Fruit fly (Drosophila melanogaster) whole organism, embryonic: ENCODE measurements around the gene CG11858.
A peak's percentile ranks its signal among the peaks of the same experiment; 100 is the strongest.

Source experiments
- Antp ChIP-seq: fragments of 200-800 bp; sonication (Bioruptor generic); optimal IDR thresholded peaks from 3 replicates; lab custom pipeline; 2016; ENCODE audit warnings: missing biosample characterization, missing genetic modification characterization
- CG10979 ChIP-seq: fragments of 200-800 bp; sonication (Bioruptor generic); optimal IDR thresholded peaks from 2 replicates; lab custom pipeline; 2018; ENCODE audit warnings: missing biosample characterization, mild to moderate bottlenecking, missing genetic modification characterization, moderate library complexity
- CG13287 ChIP-seq: fragments of 200-800 bp; sonication (Bioruptor generic); IDR thresholded peaks from 2 replicates; pipeline ENCODE4 v1.3.6; 2022; ENCODE audit warnings: missing biosample characterization, missing genetic modification characterization; ENCODE audit not compliant: partially characterized antibody
- CG16779 ChIP-seq: fragments of 200-800 bp; sonication (Bioruptor generic); IDR thresholded peaks from 2 replicates; pipeline ENCODE4 v1.3.6; 2022; ENCODE audit warnings: missing biosample characterization, missing genetic modification characterization
- CG17359 ChIP-seq: fragments of 200-800 bp; sonication (Bioruptor generic); optimal IDR thresholded peaks from 3 replicates; lab custom pipeline; 2018; ENCODE audit warnings: missing biosample characterization, mild to moderate bottlenecking, missing genetic modification characterization, moderate library complexity
- CG17361 ChIP-seq: fragments of 200-800 bp; sonication (Bioruptor generic); IDR thresholded peaks from 3 replicates; pipeline ENCODE4 v1.3.6; 2022; ENCODE audit warnings: missing biosample characterization, missing genetic modification characterization
- CG18619 ChIP-seq: fragments of 200-800 bp; sonication (Bioruptor generic); optimal IDR thresholded peaks from 3 replicates; lab custom pipeline; 2017; ENCODE audit warnings: missing biosample characterization, mild to moderate bottlenecking, missing genetic modification characterization
- CG31388 ChIP-seq: fragments of 200-800 bp; sonication (Bioruptor generic); optimal IDR thresholded peaks from 2 replicates; lab custom pipeline; 2016; ENCODE audit warnings: missing biosample characterization, missing genetic modification characterization
- CG4328 ChIP-seq: fragments of 200-800 bp; sonication (Bioruptor generic); optimal IDR thresholded peaks from 3 replicates; lab custom pipeline; 2017; ENCODE audit warnings: missing biosample characterization, missing genetic modification reagents, missing genetic modification characterization
- CG4730 ChIP-seq: fragments of 200-800 bp; sonication (Bioruptor generic); IDR thresholded peaks from 2 replicates; pipeline ENCODE4 v1.3.6; 2022; ENCODE audit warnings: missing biosample characterization, missing genetic modification characterization
- CG4820 ChIP-seq: fragments of 200-800 bp; sonication (Bioruptor generic); optimal IDR thresholded peaks from 3 replicates; lab custom pipeline; 2016; ENCODE audit warnings: missing biosample characterization, missing genetic modification characterization
- CG7839 ChIP-seq: fragments of 200-800 bp; sonication (Bioruptor generic); optimal IDR thresholded peaks from 3 replicates; lab custom pipeline; 2018; ENCODE audit warnings: missing biosample characterization, mild to moderate bottlenecking, missing genetic modification characterization, moderate library complexity
- CG8089 ChIP-seq: fragments of 200-800 bp; sonication (Bioruptor generic); optimal IDR thresholded peaks from 3 replicates; lab custom pipeline; 2016; ENCODE audit warnings: missing biosample characterization, missing genetic modification characterization
- CG8924 ChIP-seq: fragments of 200-800 bp; optimal IDR thresholded peaks from 3 replicates; lab custom pipeline; 2019; ENCODE audit warnings: missing biosample characterization, mild to moderate bottlenecking, missing genetic modification characterization, moderate library complexity
- CG8944 ChIP-seq: fragments of 200-800 bp; sonication (Bioruptor generic); optimal IDR thresholded peaks from 3 replicates; lab custom pipeline; 2016; ENCODE audit warnings: missing biosample characterization, missing genetic modification characterization
- CG9932 ChIP-seq: fragments of 200-800 bp; sonication (Bioruptor generic); IDR thresholded peaks from 2 replicates; pipeline ENCODE4 v1.3.6; 2022; ENCODE audit warnings: missing biosample characterization, missing genetic modification characterization
- Dek ChIP-seq: fragments of 200-800 bp; sonication (Bioruptor generic); optimal IDR thresholded peaks from 3 replicates; lab custom pipeline; 2019; ENCODE audit warnings: missing biosample characterization, mild to moderate bottlenecking, missing genetic modification characterization, moderate library complexity
- HHEX ChIP-seq: fragments of 200-800 bp; sonication (Bioruptor generic); optimal IDR thresholded peaks from 3 replicates; lab custom pipeline; 2017; ENCODE audit warnings: missing biosample characterization, mild to moderate bottlenecking, missing genetic modification characterization, missing genetic modification reagents
- HmgZ ChIP-seq: fragments of 200-800 bp; sonication (Bioruptor generic); optimal IDR thresholded peaks from 2 replicates; lab custom pipeline; 2018; ENCODE audit warnings: missing biosample characterization, mild to moderate bottlenecking, missing genetic modification characterization
- Jarid2 ChIP-seq: fragments of 200-800 bp; sonication (Bioruptor generic); optimal IDR thresholded peaks from 3 replicates; lab custom pipeline; 2017; ENCODE audit warnings: mild to moderate bottlenecking, missing biosample characterization, missing genetic modification reagents, missing genetic modification characterization
- Nf-YC ChIP-seq: fragments of 200-800 bp; optimal IDR thresholded peaks from 3 replicates; lab custom pipeline; 2019; ENCODE audit warnings: missing biosample characterization, mild to moderate bottlenecking, missing genetic modification characterization, moderate library complexity
- Poxn ChIP-seq: fragments of 200-800 bp; sonication (Bioruptor generic); IDR thresholded peaks from 2 replicates; pipeline ENCODE4 v1.3.6; 2022; ENCODE audit warnings: missing biosample characterization, missing genetic modification characterization
- Ravus ChIP-seq: fragments of 200-800 bp; sonication (Bioruptor generic); IDR thresholded peaks from 2 replicates; pipeline ENCODE4 v1.3.6; 2022; ENCODE audit warnings: missing biosample characterization, missing genetic modification characterization
- Spps ChIP-seq: fragments of 200-800 bp; sonication (Bioruptor generic); optimal IDR thresholded peaks from 2 replicates; lab custom pipeline; 2018; ENCODE audit warnings: missing biosample characterization, mild to moderate bottlenecking, missing genetic modification characterization
- Taf1 ChIP-seq: fragments of 200-800 bp; sonication (Bioruptor generic); IDR thresholded peaks from 2 replicates; pipeline ENCODE4 v1.3.6; 2022; ENCODE audit warnings: missing biosample characterization, missing genetic modification characterization
- YL-1 ChIP-seq: fragments of 200-800 bp; sonication (Bioruptor generic); optimal IDR thresholded peaks from 3 replicates; lab custom pipeline; 2017; ENCODE audit warnings: missing biosample characterization, mild to moderate bottlenecking, missing genetic modification characterization
- ab ChIP-seq: fragments of 200-800 bp; sonication (Bioruptor generic); optimal IDR thresholded peaks from 2 replicates; lab custom pipeline; 2016; ENCODE audit warnings: missing biosample characterization, missing genetic modification characterization
- ap ChIP-seq: fragments of 200-800 bp; sonication (Bioruptor generic); IDR thresholded peaks from 2 replicates; pipeline ENCODE4 v1.3.6; 2022; ENCODE audit warnings: missing biosample characterization, missing genetic modification characterization
- bbx ChIP-seq: fragments of 200-800 bp; sonication (Bioruptor generic); IDR thresholded peaks from 2 replicates; pipeline ENCODE4 v1.3.6; 2022; ENCODE audit warnings: missing biosample characterization, missing genetic modification characterization; ENCODE audit not compliant: partially characterized antibody
- bowl ChIP-seq: fragments of 200-800 bp; sonication (Bioruptor generic); IDR thresholded peaks from 2 replicates; pipeline ENCODE4 v1.3.6; 2022; ENCODE audit warnings: missing biosample characterization, missing genetic modification characterization
- cato ChIP-seq: fragments of 200-800 bp; sonication (Bioruptor generic); optimal IDR thresholded peaks from 2 replicates; lab custom pipeline; 2016; ENCODE audit warnings: missing biosample characterization, missing genetic modification characterization, borderline replicate concordance
- chm ChIP-seq: fragments of 200-800 bp; sonication (Bioruptor generic); IDR thresholded peaks from 2 replicates; pipeline ENCODE4 v1.3.6; 2022; ENCODE audit warnings: missing biosample characterization, missing genetic modification characterization
- corto ChIP-seq: fragments of 200-800 bp; sonication (Bioruptor generic); optimal IDR thresholded peaks from 2 replicates; lab custom pipeline; 2016; ENCODE audit warnings: missing biosample characterization, mild to moderate bottlenecking, missing genetic modification characterization, moderate library complexity
- dpn ChIP-seq, 2 experiments: fragments of 200-800 bp; sonication (Bioruptor generic); optimal IDR thresholded peaks; 3 replicates each; lab custom pipeline; 2016; ENCODE audit warnings: missing biosample characterization in 2 of 2, missing genetic modification characterization in 2 of 2
- ems ChIP-seq: fragments of 200-800 bp; sonication (Bioruptor generic); optimal IDR thresholded peaks from 3 replicates; lab custom pipeline; 2016; ENCODE audit warnings: missing biosample characterization, missing genetic modification characterization
- exex ChIP-seq: fragments of 200-800 bp; sonication (Bioruptor generic); optimal IDR thresholded peaks from 4 replicates; lab custom pipeline; 2018; ENCODE audit warnings: missing biosample characterization, mild to moderate bottlenecking, missing genetic modification characterization, moderate library complexity
- gcm2 ChIP-seq: fragments of 200-800 bp; sonication (Bioruptor generic); optimal IDR thresholded peaks from 2 replicates; lab custom pipeline; 2016; ENCODE audit warnings: missing biosample characterization, missing genetic modification characterization
- gsb ChIP-seq: fragments of 200-800 bp; sonication (Bioruptor generic); IDR thresholded peaks from 2 replicates; pipeline ENCODE4 v1.3.6; 2022; ENCODE audit warnings: missing biosample characterization, missing genetic modification characterization
- gsb-n ChIP-seq: fragments of 200-800 bp; sonication (Bioruptor generic); optimal IDR thresholded peaks from 3 replicates; lab custom pipeline; 2018; ENCODE audit warnings: missing biosample characterization, mild to moderate bottlenecking, missing genetic modification characterization
- hbn ChIP-seq: fragments of 200-800 bp; sonication (Bioruptor generic); IDR thresholded peaks from 2 replicates; pipeline ENCODE4 v1.3.6; 2022; ENCODE audit warnings: missing biosample characterization, missing genetic modification characterization; ENCODE audit not compliant: partially characterized antibody
- jigr1 ChIP-seq: fragments of 200-800 bp; sonication (Bioruptor generic); IDR thresholded peaks from 3 replicates; pipeline ENCODE4 v1.3.6; 2022; ENCODE audit warnings: missing biosample characterization, missing genetic modification characterization
- lov ChIP-seq, 2 experiments: fragments of 200-800 bp in 1 of 2; fragments of >200 bp in 1 of 2; sonication (Bioruptor generic) in 1 of 2; IDR thresholded peaks in 1 of 2; optimal IDR thresholded peaks in 1 of 2; 2 replicates in 1 of 2; 3 replicates in 1 of 2; pipeline versions ENCODE4 v1.3.6 to Lab custom; 2017 to 2022; ENCODE audit warnings: missing biosample characterization in 1 of 2, missing genetic modification characterization in 1 of 2
- ro ChIP-seq: fragments of 200-800 bp; sonication (Bioruptor generic); IDR thresholded peaks from 2 replicates; pipeline ENCODE4 v1.3.6; 2022; ENCODE audit warnings: missing biosample characterization, missing genetic modification characterization
- sens ChIP-seq: fragments of 200-800 bp; sonication (Bioruptor generic); peaks from one replicate; lab custom pipeline; 2016; ENCODE audit warnings: missing biosample characterization, missing genetic modification characterization
- sima ChIP-seq: fragments of 200-800 bp; sonication (Bioruptor generic); optimal IDR thresholded peaks from 2 replicates; lab custom pipeline; 2016; ENCODE audit warnings: missing biosample characterization, missing genetic modification characterization
- tin ChIP-seq: fragments of 200-800 bp; sonication (Bioruptor generic); optimal IDR thresholded peaks from 3 replicates; lab custom pipeline; 2016; ENCODE audit warnings: missing biosample characterization, missing genetic modification characterization
- tll ChIP-seq, 2 experiments: fragments of 200-800 bp in 1 of 2; fragments of >200 bp in 1 of 2; sonication (Bioruptor generic) in 1 of 2; optimal IDR thresholded peaks; 2 replicates each; lab custom pipeline; 2017 to 2019; ENCODE audit warnings: missing biosample characterization in 2 of 2, missing genetic modification characterization in 2 of 2, mild to moderate bottlenecking in 1 of 2, moderate library complexity in 1 of 2
- toy ChIP-seq: fragments of 200-800 bp; sonication (Bioruptor generic); IDR thresholded peaks from 2 replicates; pipeline ENCODE4 v1.3.6; 2022; ENCODE audit warnings: missing biosample characterization, missing genetic modification characterization
- ttk ChIP-seq: fragments of 200-800 bp; sonication (Bioruptor generic); IDR thresholded peaks from 2 replicates; pipeline ENCODE4 v2.1.2; 2022; ENCODE audit warnings: missing biosample characterization, missing genetic modification characterization

The CG11858 gene

dm6 chr3R:25258628-25259240 lies 3.8 kb upstream of the CG11858 start, which contains the start of gene CG11857 (continued):
- TF ChIP-seq CG4730 (GFP tag; lab: Robert Waterston, UW) (peak; percentile 99), ttk (GFP tag; lab: Robert Waterston, UW) (peak; percentile 99), exex (tag; lab: Kevin White, UChicago) (peak; percentile 89), Ravus (GFP tag; lab: Robert Waterston, UW) (peak; percentile 95), Taf1 (GFP tag; lab: Robert Waterston, UW) (peak; percentile 97), CG9932 (GFP tag; lab: Robert Waterston, UW) (peak; percentile 100), bbx (GFP tag; lab: Robert Waterston, UW) (peak; percentile 98), Antp (GFP tag; lab: Kevin White, UChicago) (peak; percentile 97), sens (GFP tag; lab: Kevin White, UChicago) (peak; percentile 100), CG8944 (GFP tag; lab: Kevin White, UChicago) (peak; percentile 97), dpn (GFP tag; optimal IDR thresholded peaks at IDR 0.05; lab: Kevin White, UChicago) (peak; percentile 98 to 99), CG4820 (GFP tag; lab: Kevin White, UChicago) (peak; percentile 97), Dek (tag; lab: Kevin White, UChicago) (peak; percentile 98), cato (peak; percentile 97), CG17361 (GFP tag; lab: Robert Waterston, UW) (peak; percentile 99), tin (peak; percentile 99), YL-1 (peak; percentile 97), HHEX (GFP tag; lab: Kevin White, UChicago) (peak; percentile 96), CG8089 (GFP tag; lab: Kevin White, UChicago) (peak; percentile 97), tll (GFP tag; optimal IDR thresholded peaks at IDR 0.05; lab: Kevin White, UChicago) (peak; percentile 45 to 68), CG7839 (tag; lab: Kevin White, UChicago) (peak; percentile 98), CG16779 (GFP tag; lab: Robert Waterston, UW) (peak; percentile 94), Nf-YC (tag; lab: Kevin White, UChicago) (peak; percentile 87), gsb (GFP tag; lab: Robert Waterston, UW) (peak; percentile 97), sima (GFP tag; lab: Kevin White, UChicago) (peak; percentile 90), HmgZ (peak; percentile 99), hbn (GFP tag; lab: Robert Waterston, UW) (peak; percentile 100), CG31388 (GFP tag; lab: Kevin White, UChicago) (peak; percentile 97), gsb-n (peak; percentile 95), bowl (GFP tag; lab: Robert Waterston, UW) (peak; percentile 92), toy (GFP tag; lab: Robert Waterston, UW) (peak; percentile 97), ems (peak; percentile 98), ap (GFP tag; lab: Robert Waterston, UW) (peak; percentile 97), jigr1 (GFP tag; lab: Robert Waterston, UW) (peak; percentile 99), Spps (peak; percentile 94), CG4328 (GFP tag; lab: Kevin White, UChicago) (peak; percentile 91), CG17359 (tag; lab: Kevin White, UChicago) (peak; percentile 98), CG13287 (GFP tag; lab: Robert Waterston, UW) (peak; percentile 100), ab (GFP tag; lab: Kevin White, UChicago) (peak; percentile 91), gcm2 (GFP tag; lab: Kevin White, UChicago) (peak; percentile 88), Poxn (peak; percentile 97), ro (GFP tag; lab: Robert Waterston, UW) (peak; percentile 98), Jarid2 (GFP tag; lab: Kevin White, UChicago) (peak; percentile 84), CG10979 (tag; lab: Kevin White, UChicago) (peak; percentile 95), chm (peak; percentile 98), corto (peak; percentile 95), lov (optimal IDR thresholded peaks at IDR 0.05; lab: Kevin White, UChicago) (no peak), lov (GFP tag; IDR thresholded peaks at IDR 0.05; lab: Robert Waterston, UW) (peak; percentile 98), CG8924 (tag; lab: Kevin White, UChicago) (peak; percentile 98), CG18619 (GFP tag; lab: Kevin White, UChicago) (peak; percentile 97)
